Worm (Caenorhabditis elegans) whole organism, L2 larva: ENCODE results near the gene F22E5.6.
A peak's percentile ranks its signal among the peaks of the same experiment; 100 is the strongest.
"Not testable (repeated sequence)": the region's sequence is repeated elsewhere in the genome, so short reads cannot be mapped to it uniquely, and the experiment has no call there.

Source experiments
- C34F6.9 ChIP-seq: fragments of 150-350 bp; optimal IDR thresholded peaks from 2 replicates; lab custom pipeline; 2014; ENCODE audit warnings: missing biosample characterization, missing genetic modification characterization
- F13H6.1 ChIP-seq: sonication (generic microtip); optimal IDR thresholded peaks from 2 replicates; lab custom pipeline; 2016; ENCODE audit warnings: missing genetic modification characterization, missing compliant biosample characterization
- R02D3.7 ChIP-seq: fragments of 150-350 bp; optimal IDR thresholded peaks from 2 replicates; lab custom pipeline; 2014; ENCODE audit warnings: missing biosample characterization, missing genetic modification characterization
- Y55F3AM.14 ChIP-seq: fragments of 200-800 bp; sonication (Bioruptor generic); optimal IDR thresholded peaks from 2 replicates; lab custom pipeline; 2018; ENCODE audit warnings: mild to moderate bottlenecking, missing genetic modification characterization, missing compliant biosample characterization
- ZK546.5 ChIP-seq: sonication (generic microtip); optimal IDR thresholded peaks from 2 replicates; lab custom pipeline; 2017; ENCODE audit warnings: missing biosample characterization, missing genetic modification characterization
- alr-1 ChIP-seq: fragments of 150-350 bp; optimal IDR thresholded peaks from 2 replicates; lab custom pipeline; 2014; ENCODE audit warnings: missing biosample characterization, missing genetic modification characterization
- aly-2 ChIP-seq: fragments of 150-350 bp; optimal IDR thresholded peaks from 2 replicates; lab custom pipeline; 2014; ENCODE audit warnings: missing biosample characterization, missing genetic modification characterization
- ama-1 ChIP-seq: fragments of 150-350 bp; optimal IDR thresholded peaks from 2 replicates; lab custom pipeline; 2018; ENCODE audit warnings: inconsistent platforms
- blmp-1 ChIP-seq: sonication (generic microtip); optimal IDR thresholded peaks from 2 replicates; lab custom pipeline; 2017; ENCODE audit warnings: missing genetic modification characterization, mild to moderate bottlenecking, missing compliant biosample characterization, antibody characterized with exemption, moderate library complexity; ENCODE audit not compliant: insufficient read depth
- ceh-82 ChIP-seq: fragments of 150-350 bp; optimal IDR thresholded peaks from 2 replicates; lab custom pipeline; 2014; ENCODE audit warnings: missing biosample characterization, missing genetic modification characterization
- dmd-4 ChIP-seq: sonication (generic microtip); optimal IDR thresholded peaks from 2 replicates; lab custom pipeline; 2017; ENCODE audit warnings: missing biosample characterization, missing genetic modification characterization
- elt-1 ChIP-seq: fragments of 150-350 bp; optimal IDR thresholded peaks from 2 replicates; lab custom pipeline; 2014; ENCODE audit warnings: missing biosample characterization, missing genetic modification characterization
- elt-3 ChIP-seq: sonication (generic microtip); optimal IDR thresholded peaks from 2 replicates; lab custom pipeline; 2017; ENCODE audit warnings: missing biosample characterization, missing genetic modification characterization
- fos-1 ChIP-seq: fragments of 150-350 bp; optimal IDR thresholded peaks from 2 replicates; lab custom pipeline; 2014; ENCODE audit warnings: missing biosample characterization, missing genetic modification characterization
- gmeb-1 ChIP-seq: fragments of 150-350 bp; optimal IDR thresholded peaks from 2 replicates; lab custom pipeline; 2014; ENCODE audit warnings: missing biosample characterization, missing genetic modification characterization
- lin-11 ChIP-seq: fragments of 150-350 bp; sonication (generic microtip); optimal IDR thresholded peaks from 2 replicates; lab custom pipeline; 2014; ENCODE audit warnings: missing biosample characterization, missing genetic modification characterization, inconsistent platforms, mixed read lengths
- lin-39 ChIP-seq: fragments of 150-350 bp; optimal IDR thresholded peaks from 2 replicates; lab custom pipeline; 2014; ENCODE audit warnings: missing biosample characterization, missing genetic modification reagents, missing genetic modification characterization
- lsy-2 ChIP-seq, 2 experiments: fragments of 150-350 bp in 1 of 2; sonication (generic microtip) in 1 of 2; optimal IDR thresholded peaks; 2 replicates each; lab custom pipeline; 2014 to 2017; ENCODE audit warnings: missing biosample characterization in 2 of 2, missing genetic modification characterization in 2 of 2
- mab-5 ChIP-seq: fragments of 150-350 bp; optimal IDR thresholded peaks from 2 replicates; lab custom pipeline; 2014; ENCODE audit warnings: missing biosample characterization, missing genetic modification characterization
- mdl-1 ChIP-seq, 2 experiments: fragments of 150-350 bp in 1 of 2; sonication (generic microtip) in 1 of 2; optimal IDR thresholded peaks; 2 replicates each; lab custom pipeline; 2017; ENCODE audit warnings: missing biosample characterization in 2 of 2, missing genetic modification characterization in 2 of 2
- nhr-10 ChIP-seq: sonication (generic microtip); optimal IDR thresholded peaks from 2 replicates; lab custom pipeline; 2017; ENCODE audit warnings: missing biosample characterization, missing genetic modification characterization
- nhr-11 ChIP-seq: fragments of 150-350 bp; optimal IDR thresholded peaks from 2 replicates; lab custom pipeline; 2014; ENCODE audit warnings: missing biosample characterization, missing genetic modification characterization
- nhr-12 ChIP-seq: fragments of 150-350 bp; optimal IDR thresholded peaks from 2 replicates; lab custom pipeline; 2014; ENCODE audit warnings: missing biosample characterization, missing genetic modification characterization
- nhr-21 ChIP-seq: fragments of 150-350 bp; optimal IDR thresholded peaks from 2 replicates; lab custom pipeline; 2014; ENCODE audit warnings: missing biosample characterization, missing genetic modification characterization
- nhr-23 ChIP-seq: fragments of 150-350 bp; optimal IDR thresholded peaks from 2 replicates; lab custom pipeline; 2014; ENCODE audit warnings: missing biosample characterization, missing genetic modification reagents, missing genetic modification characterization
- nhr-237 ChIP-seq: fragments of 150-350 bp; optimal IDR thresholded peaks from 2 replicates; lab custom pipeline; 2014; ENCODE audit warnings: missing biosample characterization, missing genetic modification characterization
- nhr-25 ChIP-seq: fragments of 150-350 bp; sonication (generic microtip); optimal IDR thresholded peaks from 3 replicates; lab custom pipeline; 2014; ENCODE audit warnings: missing biosample characterization, missing genetic modification characterization
- nhr-6 ChIP-seq: fragments of 150-350 bp; optimal IDR thresholded peaks from 2 replicates; lab custom pipeline; 2014; ENCODE audit warnings: missing biosample characterization, missing genetic modification characterization
- nhr-77 ChIP-seq: fragments of 150-350 bp; optimal IDR thresholded peaks from 2 replicates; lab custom pipeline; 2014; ENCODE audit warnings: missing biosample characterization, missing genetic modification characterization
- peb-1 ChIP-seq: fragments of 150-350 bp; optimal IDR thresholded peaks from 2 replicates; lab custom pipeline; 2014; ENCODE audit warnings: missing biosample characterization, missing genetic modification characterization
- sem-4 ChIP-seq: fragments of 150-350 bp; optimal IDR thresholded peaks from 2 replicates; lab custom pipeline; 2014; ENCODE audit warnings: missing biosample characterization, missing genetic modification reagents, missing genetic modification characterization
- sma-3 ChIP-seq: sonication (generic microtip); optimal IDR thresholded peaks from 2 replicates; lab custom pipeline; 2016; ENCODE audit warnings: missing genetic modification reagents, missing genetic modification characterization, missing compliant biosample characterization
- sma-9 ChIP-seq, 2 experiments: fragments of 150-350 bp in 1 of 2; sonication (generic microtip) in 1 of 2; optimal IDR thresholded peaks; 2 replicates each; lab custom pipeline; 2014 to 2016; ENCODE audit warnings: missing genetic modification characterization in 2 of 2, mild to moderate bottlenecking in 1 of 2, missing biosample characterization in 1 of 2, missing compliant biosample characterization in 1 of 2, missing genetic modification reagents in 1 of 2, moderate library complexity in 1 of 2
- snpc-4 ChIP-seq: fragments of 150-350 bp; optimal IDR thresholded peaks from 2 replicates; lab custom pipeline; 2014; ENCODE audit warnings: missing biosample characterization, missing genetic modification characterization
- unc-39 ChIP-seq: fragments of 150-350 bp; optimal IDR thresholded peaks from 2 replicates; lab custom pipeline; 2014; ENCODE audit warnings: missing biosample characterization, missing genetic modification characterization
- unc-55 ChIP-seq: fragments of 150-350 bp; sonication (generic microtip); optimal IDR thresholded peaks from 3 replicates; lab custom pipeline; 2014; ENCODE audit warnings: missing biosample characterization, missing genetic modification reagents, missing genetic modification characterization
- unc-62 ChIP-seq: fragments of 150-350 bp; optimal IDR thresholded peaks from 2 replicates; lab custom pipeline; 2014; ENCODE audit warnings: missing biosample characterization, missing genetic modification reagents, missing genetic modification characterization
- zag-1 ChIP-seq: fragments of 150-350 bp; optimal IDR thresholded peaks from 2 replicates; lab custom pipeline; 2014; ENCODE audit warnings: missing biosample characterization, missing genetic modification characterization
- ztf-1 ChIP-seq: fragments of 200-800 bp; sonication (Bioruptor generic); conservative IDR thresholded peaks from 2 replicates; pipeline ENCODE4 v1.3.6; 2022; ENCODE audit warnings: missing genetic modification characterization, missing compliant biosample characterization
- ztf-4 ChIP-seq: fragments of 150-350 bp; optimal IDR thresholded peaks from 2 replicates; lab custom pipeline; 2014; ENCODE audit warnings: missing biosample characterization, missing genetic modification characterization

F22E5.6 gene

DNA sequence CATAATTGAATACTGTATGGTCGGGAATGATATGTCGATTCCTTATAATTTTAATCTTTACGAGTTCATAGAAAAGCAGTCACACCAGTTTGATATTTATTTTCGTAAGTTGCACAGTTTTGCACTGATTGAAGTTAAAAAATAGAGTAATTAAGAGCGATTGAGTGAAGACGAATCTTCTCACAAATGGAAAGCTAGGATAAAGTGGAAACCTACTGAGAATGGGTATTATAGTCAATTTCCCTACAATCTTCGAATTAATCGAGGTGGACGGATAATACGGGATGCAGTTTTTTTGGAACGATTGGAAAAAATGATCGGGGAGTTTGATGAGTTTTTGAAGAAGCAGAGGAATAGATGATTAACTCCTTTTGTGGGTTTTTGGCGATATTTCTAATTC, 8.7 kb upstream of the F22E5.6 start, which contains the start of gene F22E5.23:
F22E5.23 (plus strand) TSS at position 301 of the 400 bp plus-strand sequence.
- TF ChIP-seq nhr-237 (tag; lab: Kevin White, UChicago), result no peak
- no peak for TF ChIP-seq nhr-6 (tag; lab: Kevin White, UChicago)
- no peak for TF ChIP-seq unc-55 (GFP tag; lab: Kevin White, UChicago)
- no peak for TF ChIP-seq snpc-4
- no peak for TF ChIP-seq sma-9 (GFP tag; optimal IDR thresholded peaks at IDR 0.05; lab: Kevin White, UChicago)
- no peak for TF ChIP-seq sma-9 (tag; optimal IDR thresholded peaks at IDR 0.05; lab: Kevin White, UChicago)
- no peak for TF ChIP-seq C34F6.9 (tag; lab: Kevin White, UChicago)
- no peak for TF ChIP-seq ztf-1 (GFP tag; lab: Robert Waterston, UW)
- no peak for TF ChIP-seq fos-1 (tag; lab: Kevin White, UChicago)
- no peak for TF ChIP-seq nhr-77 (tag; lab: Kevin White, UChicago)
- no peak for TF ChIP-seq R02D3.7 (tag; lab: Kevin White, UChicago)
- TF ChIP-seq nhr-10, result no peak
- TF ChIP-seq sma-3, result no peak
- TF ChIP-seq lsy-2 (tag; optimal IDR thresholded peaks at IDR 0.05; lab: Kevin White, UChicago), result no peak
- no peak for TF ChIP-seq mab-5 (tag; lab: Kevin White, UChicago)
- TF ChIP-seq elt-1 (tag; lab: Kevin White, UChicago), result no peak
- TF ChIP-seq nhr-23 (tag; lab: Kevin White, UChicago), result no peak
- TF ChIP-seq nhr-21 (tag; lab: Kevin White, UChicago), result no peak
- TF ChIP-seq elt-3 (tag; lab: Kevin White, UChicago), result no peak
- no peak for TF ChIP-seq blmp-1 (tag; lab: Kevin White, UChicago)

DNA sequence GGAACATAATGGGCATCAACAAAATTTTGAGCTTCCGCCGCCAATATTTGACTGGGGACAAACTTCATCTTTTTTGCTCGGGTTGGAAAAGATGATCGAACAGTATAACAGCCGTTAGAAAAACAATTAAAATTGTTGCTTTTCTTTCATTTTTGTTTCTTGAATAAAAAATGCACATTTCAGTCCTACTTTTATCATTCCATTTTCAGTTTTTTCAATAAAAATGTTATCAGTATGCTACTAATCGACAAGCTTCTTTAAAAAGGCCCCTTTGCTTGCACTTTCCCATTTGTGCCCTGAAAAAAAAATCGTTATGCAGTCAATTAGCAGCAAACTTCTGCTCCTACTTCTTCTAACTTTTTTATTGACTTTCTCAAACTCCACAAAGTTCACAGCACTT, 7.9 kb upstream of the F22E5.6 start, which contains the start of gene F22E5.7:
F22E5.7 (plus strand) TSS at position 301 of the 400 bp plus-strand sequence.
- TF ChIP-seq aly-2 (no peak), nhr-25 (tag; lab: Kevin White, UChicago) (no peak), zag-1 (no peak), nhr-12 (tag; lab: Kevin White, UChicago) (no peak), ceh-82 (tag; lab: Kevin White, UChicago) (no peak), nhr-21 (tag; lab: Kevin White, UChicago) (no peak)

DNA sequence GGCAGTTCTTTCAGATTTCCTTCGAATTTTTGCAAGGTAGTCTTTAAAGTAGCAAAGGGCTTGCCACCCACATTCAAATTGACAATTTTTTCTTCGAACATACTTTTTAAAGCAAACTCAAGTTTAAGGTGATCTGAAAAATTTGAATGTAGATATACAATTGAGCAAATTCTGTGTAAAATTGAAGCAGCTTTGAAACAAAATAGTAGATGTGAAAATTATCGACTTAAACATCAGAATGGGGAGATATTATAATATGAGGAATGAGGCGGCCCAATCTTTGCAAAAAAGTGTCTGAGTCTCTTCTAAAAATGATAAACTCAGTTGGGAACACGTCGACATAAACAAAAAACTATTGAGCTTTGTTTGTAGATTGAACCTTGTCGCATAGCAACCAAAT, 5.1 kb upstream of the F22E5.6 start, which contains the start of gene F22E5.11:
F22E5.11 (minus strand) TSS at position 101 of the 400 bp plus-strand sequence.
- no peak for TF ChIP-seq unc-62 (GFP tag; lab: Kevin White, UChicago)
- TF ChIP-seq R02D3.7 (tag; lab: Kevin White, UChicago), result no peak
- no peak for TF ChIP-seq nhr-6 (tag; lab: Kevin White, UChicago)
- no peak for TF ChIP-seq fos-1 (tag; lab: Kevin White, UChicago)
- TF ChIP-seq sma-3, result no peak
- no peak for TF ChIP-seq F13H6.1 (tag; lab: Kevin White, UChicago)
- no peak for TF ChIP-seq mdl-1 (tag; optimal IDR thresholded peaks at IDR 0.05; lab: Kevin White, UChicago)
- TF ChIP-seq peb-1, result no peak
- no peak for TF ChIP-seq Y55F3AM.14 (GFP tag; lab: Kevin White, UChicago)
- TF ChIP-seq nhr-25 (tag; lab: Kevin White, UChicago), result no peak
- no peak for TF ChIP-seq nhr-12 (tag; lab: Kevin White, UChicago)
- no peak for TF ChIP-seq lin-39 (tag; lab: Kevin White, UChicago)
- TF ChIP-seq aly-2, result no peak

DNA sequence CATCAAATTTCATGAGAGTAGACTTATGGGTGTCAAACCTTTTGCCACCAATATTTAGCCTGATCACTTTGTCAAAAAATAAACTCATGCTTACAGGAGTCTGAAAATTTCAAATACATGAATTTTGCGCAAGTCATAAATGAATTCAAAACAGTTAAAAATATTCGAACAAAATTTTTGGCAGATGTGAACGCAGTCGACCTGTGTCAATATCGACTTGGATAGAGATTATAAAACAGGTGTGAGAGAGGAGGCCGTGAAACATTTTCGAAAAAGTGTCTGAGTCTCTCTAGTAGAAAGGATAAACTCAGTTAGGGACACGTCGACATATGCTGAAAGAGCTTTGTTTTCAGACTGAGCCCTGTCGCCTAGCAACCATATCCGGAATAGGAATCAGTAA, 2.9 kb upstream of the F22E5.6 start, which contains the start of gene F22E5.12:
F22E5.12 (minus strand) TSS at position 101 of the 400 bp plus-strand sequence.
- TF ChIP-seq peb-1; dmd-4 (tag; lab: Kevin White, UChicago); alr-1 (tag; lab: Kevin White, UChicago): not testable (repeated sequence)
- TF ChIP-seq, all 48 proteins: peak for 0; not testable (repeated sequence) for 48

DNA sequence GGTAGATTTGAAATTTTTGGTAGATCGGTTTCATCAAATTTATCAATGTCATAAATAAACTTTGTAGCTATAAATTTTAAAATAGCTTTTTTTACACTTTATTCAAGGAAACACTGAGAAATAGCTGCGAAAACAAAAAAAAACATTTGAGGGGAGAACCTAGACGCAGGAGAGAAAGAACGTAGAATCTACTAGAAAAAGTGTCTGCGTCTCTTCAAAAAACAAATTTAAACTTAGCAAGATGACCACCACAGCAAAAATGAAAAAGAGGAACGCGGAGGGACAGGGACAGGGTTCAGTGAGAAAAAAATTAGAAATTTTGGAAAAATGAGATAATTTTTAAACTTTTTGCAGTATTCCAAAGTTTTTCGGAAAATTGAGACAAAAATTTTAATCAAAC, 620 bp upstream of the F22E5.6 start:
- TF ChIP-seq nhr-237 (tag; lab: Kevin White, UChicago) (no peak), C34F6.9 (tag; lab: Kevin White, UChicago) (peak; percentile 81), lin-39 (tag; lab: Kevin White, UChicago) (no peak), sma-9 (GFP tag; optimal IDR thresholded peaks at IDR 0.05; lab: Kevin White, UChicago) (no peak), sma-9 (tag; optimal IDR thresholded peaks at IDR 0.05; lab: Kevin White, UChicago) (no peak), Y55F3AM.14 (GFP tag; lab: Kevin White, UChicago) (no peak), nhr-23 (tag; lab: Kevin White, UChicago) (no peak), sem-4 (tag; lab: Kevin White, UChicago) (peak; percentile 13), mab-5 (tag; lab: Kevin White, UChicago) (no peak), ztf-4 (tag; lab: Kevin White, UChicago) (no peak), nhr-21 (tag; lab: Kevin White, UChicago) (no peak), gmeb-1 (no peak), aly-2 (no peak), zag-1 (no peak), lin-11 (tag; lab: Kevin White, UChicago) (no peak), lsy-2 (tag; optimal IDR thresholded peaks at IDR 0.05; lab: Kevin White, UChicago) (peak in 1 of 2 experiments; percentile 65), snpc-4 (peak; percentile 16), sma-3 (no peak), elt-3 (tag; lab: Kevin White, UChicago) (no peak), ZK546.5 (tag; lab: Kevin White, UChicago) (no peak), ama-1 (lab: Kevin White, UChicago) (no peak), unc-55 (GFP tag; lab: Kevin White, UChicago) (peak; percentile 61), unc-39 (tag; lab: Kevin White, UChicago) (no peak), ceh-82 (tag; lab: Kevin White, UChicago) (no peak), mdl-1 (tag; optimal IDR thresholded peaks at IDR 0.05; lab: Kevin White, UChicago) (no peak), nhr-6 (tag; lab: Kevin White, UChicago) (no peak), unc-62 (GFP tag; lab: Kevin White, UChicago) (no peak), peb-1 (no peak), nhr-11 (tag; lab: Kevin White, UChicago) (no peak)
